Worm (Caenorhabditis elegans) whole organism, late embryonic: ENCODE measurements around the gene ugt-9.

Source experiments
- ahr-1 ChIP-seq: sonication (generic microtip); optimal IDR thresholded peaks from 2 replicates; lab custom pipeline; 2016; ENCODE audit warnings: missing genetic modification characterization, missing compliant biosample characterization
- fkh-10 ChIP-seq: fragments of 150-350 bp; optimal IDR thresholded peaks from 2 replicates; lab custom pipeline; 2014; ENCODE audit warnings: missing biosample characterization, missing genetic modification reagents, missing genetic modification characterization
- pax-1 ChIP-seq: fragments of 150-350 bp; optimal IDR thresholded peaks from 2 replicates; lab custom pipeline; 2014; ENCODE audit warnings: missing biosample characterization, missing genetic modification characterization

DNA sequence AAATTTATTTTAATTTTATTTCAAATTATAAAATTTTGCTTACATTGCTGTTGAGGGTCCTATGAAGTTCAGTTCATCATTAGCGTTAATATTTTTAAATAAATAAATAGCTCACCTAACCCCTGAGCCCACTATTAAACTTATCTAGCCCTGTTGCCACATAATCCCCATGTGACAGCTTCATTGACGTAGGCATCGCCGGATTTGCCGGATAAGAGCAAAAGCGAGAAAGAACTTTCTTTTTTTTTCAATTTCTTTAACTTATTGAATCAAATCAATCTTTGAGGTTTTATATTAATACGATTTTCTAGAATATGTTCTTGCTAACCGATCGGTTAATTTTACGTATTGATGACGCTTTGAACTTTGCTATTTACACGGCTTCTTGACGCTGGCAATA lies 43.9 kb upstream of the ugt-9 start:
- TF ChIP-seq ahr-1 (no peak), pax-1 (tag; lab: Kevin White, UChicago) (no peak), fkh-10 (GFP tag; lab: Kevin White, UChicago) (no peak)
